Fruit fly (Drosophila melanogaster): ENCODE measurements around the gene CG11857.

The CG11857 gene

dm6 chr3R:25289589-25289988 is 30.9 kb downstream of the CG11857 start, which contains the start of gene CG11893:
TSS of gene CG11893 (plus strand) at chr3R:25289889.
- TF ChIP-seq fru (GFP tag; optimal IDR thresholded peaks at IDR 0.05): no peak
- TF ChIP-seq Dfd (GFP tag; optimal IDR thresholded peaks at IDR 0.05): no peak
- TF ChIP-seq Vsx2 (GFP tag; optimal IDR thresholded peaks at IDR 0.05; ENCODE audit: partially characterized antibody): no peak
- no peak for TF ChIP-seq sv (GFP tag; optimal IDR thresholded peaks at IDR 0.05)
- no peak for TF ChIP-seq Rel (GFP tag; optimal IDR thresholded peaks at IDR 0.05)
- TF ChIP-seq Rel (tag; optimal IDR thresholded peaks at IDR 0.05): no peak
- no peak for TF ChIP-seq HLH106 (tag; optimal IDR thresholded peaks at IDR 0.05)
- no peak for TF ChIP-seq CrebA (GFP tag; optimal IDR thresholded peaks at IDR 0.05; ENCODE audit: borderline replicate concordance)
- TF ChIP-seq br (GFP tag; optimal IDR thresholded peaks at IDR 0.05): no peak
- no peak for TF ChIP-seq GATAd (GFP tag; optimal IDR thresholded peaks at IDR 0.05)
- no peak for TF ChIP-seq woc (GFP tag; optimal IDR thresholded peaks at IDR 0.05)
- TF ChIP-seq Dif (GFP tag; optimal IDR thresholded peaks at IDR 0.05; ENCODE audit: partially characterized antibody): no peak
- TF ChIP-seq pan (optimal IDR thresholded peaks at IDR 0.05): no peak
- no peak for TF ChIP-seq usp (GFP tag; optimal IDR thresholded peaks at IDR 0.05)
- no peak for TF ChIP-seq sage (GFP tag; optimal IDR thresholded peaks at IDR 0.05)
- no peak for TF ChIP-seq ey (GFP tag; optimal IDR thresholded peaks at IDR 0.05)
- TF ChIP-seq Myc (optimal IDR thresholded peaks at IDR 0.05): no peak
- no peak for TF ChIP-seq Abd-B (GFP tag; optimal IDR thresholded peaks at IDR 0.05)
- no peak for TF ChIP-seq psq (GFP tag; optimal IDR thresholded peaks at IDR 0.05)
- no peak for TF ChIP-seq N (GFP tag; optimal IDR thresholded peaks at IDR 0.05)
- no peak for TF ChIP-seq CG32264 (GFP tag; optimal IDR thresholded peaks at IDR 0.05)

DNA sequence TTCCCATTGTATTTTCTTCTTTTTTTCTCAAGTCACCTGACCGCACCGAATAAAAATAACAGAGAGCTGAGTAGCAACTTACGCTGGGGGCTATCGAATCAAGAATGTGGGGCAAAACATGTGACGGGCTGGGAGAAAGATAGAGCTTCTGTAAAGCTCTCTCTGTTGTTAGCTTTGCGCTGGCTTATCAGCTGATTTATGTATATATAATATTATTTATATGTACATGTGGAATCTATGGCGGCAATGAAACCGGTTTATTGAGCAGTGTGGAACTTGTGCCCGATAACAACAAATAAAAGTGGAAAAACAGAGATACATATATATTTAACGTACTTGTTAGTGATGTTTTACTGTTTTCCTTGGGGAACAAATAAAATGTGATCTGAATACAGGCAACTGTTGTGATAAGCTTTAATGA is 34.2 kb downstream of the CG11857 start, which contains the start of gene CG31098:
Gene CG31098 (minus strand): TSS at position 114 of the 421 bp plus-strand sequence.
- TF ChIP-seq sage (GFP tag; optimal IDR thresholded peaks at IDR 0.05) (peak; percentile 67), CrebA (GFP tag; optimal IDR thresholded peaks at IDR 0.05; ENCODE audit: borderline replicate concordance) (peak; percentile 93), rgr (GFP tag; optimal IDR thresholded peaks at IDR 0.05) (peak; percentile 21), OdsH (GFP tag; optimal IDR thresholded peaks at IDR 0.05) (peak; percentile 16), Hr78 (GFP tag; optimal IDR thresholded peaks at IDR 0.05) (no peak), Rel (GFP tag; optimal IDR thresholded peaks at IDR 0.05) (peak; percentile 85), Rel (tag; optimal IDR thresholded peaks at IDR 0.05) (no peak), Vsx2 (GFP tag; optimal IDR thresholded peaks at IDR 0.05; ENCODE audit: partially characterized antibody) (no peak), h (GFP tag; optimal IDR thresholded peaks at IDR 0.05) (peak; percentile 64), brk (GFP tag; optimal IDR thresholded peaks at IDR 0.05) (peak; percentile 74)

DNA sequence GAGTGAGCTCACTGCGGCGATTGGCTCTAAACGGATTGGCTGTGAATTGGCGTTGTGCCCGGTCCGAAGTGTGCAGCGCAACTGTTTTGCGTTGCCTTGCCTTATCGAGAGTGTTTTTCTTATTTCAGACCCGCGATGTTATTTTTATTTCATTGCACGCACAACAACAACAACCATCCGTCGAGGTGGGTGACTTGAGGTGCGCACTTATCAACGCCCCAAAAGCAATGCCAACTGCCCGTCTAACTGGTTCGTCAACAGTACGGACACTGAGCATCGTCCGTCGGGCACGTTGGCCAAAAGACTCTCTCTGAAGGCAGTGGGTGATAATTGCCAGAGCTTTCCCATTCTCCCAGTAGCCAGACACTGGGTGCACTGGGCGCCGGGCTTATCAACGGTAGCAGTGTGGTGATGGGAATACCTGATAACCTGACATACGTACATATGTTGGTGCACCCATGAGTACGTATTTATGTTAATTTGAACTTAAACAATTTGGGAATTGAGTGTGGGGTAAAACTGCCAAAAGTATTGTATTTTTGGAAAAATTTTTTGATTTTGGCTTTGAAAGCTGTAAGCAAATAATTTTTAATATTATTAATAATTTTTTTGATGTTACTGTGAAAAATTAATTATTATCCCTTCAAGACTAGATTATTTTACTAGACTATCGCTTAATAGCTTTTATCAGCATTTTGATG is 36.8 kb downstream of the CG11857 start, which contains the start of gene CG31102:
Gene CG31102 (minus strand): TSS at position 275 of the 701 bp plus-strand sequence.
- TF ChIP-seq Vsx2 (GFP tag; optimal IDR thresholded peaks at IDR 0.05; ENCODE audit: partially characterized antibody): peak; percentile 37
- peak; percentile 12 for TF ChIP-seq Hr83 (GFP tag; optimal IDR thresholded peaks at IDR 0.05; ENCODE audit: poor library complexity, severe bottlenecking)
- peak; percentile 93 for TF ChIP-seq h (GFP tag; optimal IDR thresholded peaks at IDR 0.05)
- peak; percentile 82 for TF ChIP-seq CrebA (GFP tag; optimal IDR thresholded peaks at IDR 0.05; ENCODE audit: borderline replicate concordance)
- TF ChIP-seq ey (GFP tag; optimal IDR thresholded peaks at IDR 0.05): no peak
- no peak for TF ChIP-seq psq (GFP tag; optimal IDR thresholded peaks at IDR 0.05)
- no peak for TF ChIP-seq woc (GFP tag; optimal IDR thresholded peaks at IDR 0.05)
- peak in 1 of 2 experiments; percentile 60 for TF ChIP-seq dl (GFP tag; optimal IDR thresholded peaks at IDR 0.05; ENCODE audit: insufficient read depth in 1 of 2, partially characterized antibody in 2 of 2)
- TF ChIP-seq Hnf4 (GFP tag; optimal IDR thresholded peaks at IDR 0.05): peak; percentile 40
- peak; percentile 32 for TF ChIP-seq Jra (GFP tag; optimal IDR thresholded peaks at IDR 0.05)
- TF ChIP-seq rgr (GFP tag; optimal IDR thresholded peaks at IDR 0.05): peak; percentile 33
- peak; percentile 7 for TF ChIP-seq sage (GFP tag; optimal IDR thresholded peaks at IDR 0.05)
- TF ChIP-seq Dif (GFP tag; optimal IDR thresholded peaks at IDR 0.05; ENCODE audit: partially characterized antibody): peak; percentile 7
- TF ChIP-seq fru (GFP tag; optimal IDR thresholded peaks at IDR 0.05): peak; percentile 39
- TF ChIP-seq Rel (GFP tag; optimal IDR thresholded peaks at IDR 0.05): no peak
- TF ChIP-seq Rel (tag; optimal IDR thresholded peaks at IDR 0.05): peak; percentile 84
- no peak for TF ChIP-seq CG32264 (GFP tag; optimal IDR thresholded peaks at IDR 0.05)
- TF ChIP-seq Dfd (GFP tag; optimal IDR thresholded peaks at IDR 0.05): no peak
- peak; percentile 14 for TF ChIP-seq br (GFP tag; optimal IDR thresholded peaks at IDR 0.05)
- no peak for TF ChIP-seq CG9705 (GFP tag; optimal IDR thresholded peaks at IDR 0.05)

- TF ChIP-seq Myc (optimal IDR thresholded peaks at IDR 0.05) (no peak), Hr83 (GFP tag; optimal IDR thresholded peaks at IDR 0.05; ENCODE audit: poor library complexity, severe bottlenecking) (no peak), N (GFP tag; optimal IDR thresholded peaks at IDR 0.05) (no peak), Abd-B (GFP tag; optimal IDR thresholded peaks at IDR 0.05) (no peak), ey (GFP tag; optimal IDR thresholded peaks at IDR 0.05) (no peak), CrebA (GFP tag; optimal IDR thresholded peaks at IDR 0.05; ENCODE audit: borderline replicate concordance) (no peak), OdsH (GFP tag; optimal IDR thresholded peaks at IDR 0.05) (no peak), GATAd (GFP tag; optimal IDR thresholded peaks at IDR 0.05) (no peak), CG9705 (GFP tag; optimal IDR thresholded peaks at IDR 0.05) (no peak), Hr78 (GFP tag; optimal IDR thresholded peaks at IDR 0.05) (no peak), usp (GFP tag; optimal IDR thresholded peaks at IDR 0.05) (no peak)
Measured at dm6 chr3R:25297678-25298077, 39.0 kb downstream of the CG11857 start, which contains the start of gene CG31097. TSS of gene CG31097 (minus strand) at chr3R:25297778.

Measured in whole organism, wandering third instar larva.